Fruit fly (Drosophila melanogaster) whole organism, embryonic: ENCODE data around the gene CG31230.
A peak's percentile ranks its signal among the peaks of the same experiment; 100 is the strongest.

Experiments used
- ATbp ChIP-seq: fragments of 200-800 bp; sonication (Bioruptor generic); optimal IDR thresholded peaks from 2 replicates; lab custom pipeline; 2017; ENCODE audit warnings: missing biosample characterization, mild to moderate bottlenecking, missing genetic modification characterization, missing genetic modification reagents
- Abd-B ChIP-seq: fragments of 200-800 bp; sonication (Bioruptor generic); optimal IDR thresholded peaks from 2 replicates; lab custom pipeline; 2018; ENCODE audit warnings: missing biosample characterization, mild to moderate bottlenecking, missing genetic modification characterization, moderate library complexity
- Aef1 ChIP-seq: fragments of 200-800 bp; sonication (Bioruptor generic); IDR thresholded peaks from 3 replicates; pipeline ENCODE4 v1.3.6; 2022; ENCODE audit warnings: missing biosample characterization, missing genetic modification characterization
- Atf6 ChIP-seq: fragments of 200-800 bp; sonication (Bioruptor generic); IDR thresholded peaks from 2 replicates; pipeline ENCODE4 v1.3.6; 2022; ENCODE audit warnings: missing biosample characterization, missing genetic modification characterization
- CG10462 ChIP-seq: fragments of 200-800 bp; sonication (Bioruptor generic); optimal IDR thresholded peaks from 2 replicates; lab custom pipeline; 2016; ENCODE audit warnings: missing biosample characterization, missing genetic modification characterization
- CG10654 ChIP-seq: fragments of 200-800 bp; sonication (Bioruptor generic); optimal IDR thresholded peaks from 2 replicates; lab custom pipeline; 2016; ENCODE audit warnings: missing biosample characterization, missing genetic modification characterization
- CG12219 ChIP-seq: fragments of 200-800 bp; sonication (Bioruptor generic); optimal IDR thresholded peaks from 3 replicates; lab custom pipeline; 2018; ENCODE audit warnings: missing biosample characterization, mild to moderate bottlenecking, missing genetic modification characterization
- CG12659 ChIP-seq: fragments of 200-800 bp; sonication (Bioruptor generic); optimal IDR thresholded peaks from 3 replicates; lab custom pipeline; 2017; ENCODE audit warnings: mild to moderate bottlenecking, missing biosample characterization, missing genetic modification reagents, missing genetic modification characterization
- CG14441 ChIP-seq: fragments of 200-800 bp; sonication (Bioruptor generic); IDR thresholded peaks from 2 replicates; pipeline ENCODE4 v1.3.6; 2022; ENCODE audit warnings: missing biosample characterization, missing genetic modification characterization
- CG1529 ChIP-seq: fragments of 200-800 bp; sonication (Bioruptor generic); optimal IDR thresholded peaks from 3 replicates; lab custom pipeline; 2018; ENCODE audit warnings: missing biosample characterization, missing genetic modification characterization
- CG17328 ChIP-seq: fragments of 200-800 bp; sonication (Bioruptor generic); IDR thresholded peaks from 2 replicates; pipeline ENCODE4 v1.3.6; 2022; ENCODE audit warnings: missing biosample characterization, missing genetic modification characterization
- CG18764 ChIP-seq: fragments of 200-800 bp; sonication (Bioruptor generic); optimal IDR thresholded peaks from 3 replicates; lab custom pipeline; 2016; ENCODE audit warnings: missing biosample characterization, missing genetic modification characterization
- CG2116 ChIP-seq: fragments of 200-800 bp; sonication (Bioruptor generic); optimal IDR thresholded peaks from 3 replicates; lab custom pipeline; 2018; ENCODE audit warnings: missing biosample characterization, mild to moderate bottlenecking, missing genetic modification characterization
- CG2129 ChIP-seq: fragments of 200-800 bp; sonication (Bioruptor generic); IDR thresholded peaks from 2 replicates; pipeline ENCODE4 v1.3.6; 2022; ENCODE audit warnings: missing biosample characterization, missing genetic modification characterization; ENCODE audit not compliant: partially characterized antibody
- CG2875 ChIP-seq: fragments of 200-800 bp; sonication (Bioruptor generic); optimal IDR thresholded peaks from 2 replicates; lab custom pipeline; 2017; ENCODE audit warnings: missing biosample characterization, mild to moderate bottlenecking, missing genetic modification characterization, missing genetic modification reagents
- CG33213 ChIP-seq: fragments of 200-800 bp; sonication (Bioruptor generic); optimal IDR thresholded peaks from 3 replicates; lab custom pipeline; 2016; ENCODE audit warnings: missing biosample characterization, missing genetic modification characterization
- CG34422 ChIP-seq: fragments of 200-800 bp; sonication (Bioruptor generic); IDR thresholded peaks from 3 replicates; pipeline ENCODE4 v1.3.6; 2022; ENCODE audit warnings: missing biosample characterization, missing genetic modification characterization
- CG5180 ChIP-seq: fragments of 200-800 bp; sonication (Bioruptor generic); optimal IDR thresholded peaks from 3 replicates; lab custom pipeline; 2017; ENCODE audit warnings: missing biosample characterization, missing genetic modification characterization, mild to moderate bottlenecking, moderate library complexity, missing genetic modification reagents
- CG6683 ChIP-seq: fragments of 200-800 bp; sonication (Bioruptor generic); optimal IDR thresholded peaks from 2 replicates; lab custom pipeline; 2017; ENCODE audit warnings: missing biosample characterization, mild to moderate bottlenecking, missing genetic modification characterization, missing genetic modification reagents
- CG7745 ChIP-seq: fragments of 200-800 bp; sonication (Bioruptor generic); optimal IDR thresholded peaks from 2 replicates; lab custom pipeline; 2018; ENCODE audit warnings: missing biosample characterization, mild to moderate bottlenecking, missing genetic modification characterization, moderate library complexity
- CG8089 ChIP-seq: fragments of 200-800 bp; sonication (Bioruptor generic); optimal IDR thresholded peaks from 3 replicates; lab custom pipeline; 2016; ENCODE audit warnings: missing biosample characterization, missing genetic modification characterization
- CG8944 ChIP-seq: fragments of 200-800 bp; sonication (Bioruptor generic); optimal IDR thresholded peaks from 3 replicates; lab custom pipeline; 2016; ENCODE audit warnings: missing biosample characterization, missing genetic modification characterization
- CG9932 ChIP-seq: fragments of 200-800 bp; sonication (Bioruptor generic); IDR thresholded peaks from 2 replicates; pipeline ENCODE4 v1.3.6; 2022; ENCODE audit warnings: missing biosample characterization, missing genetic modification characterization
- CrebB ChIP-seq: fragments of 200-800 bp; sonication (Bioruptor generic); optimal IDR thresholded peaks from 3 replicates; lab custom pipeline; 2018; ENCODE audit warnings: missing biosample characterization, mild to moderate bottlenecking, missing genetic modification characterization
- Dip3 ChIP-seq: fragments of 200-800 bp; sonication (Bioruptor generic); optimal IDR thresholded peaks from 3 replicates; lab custom pipeline; 2016; ENCODE audit warnings: missing biosample characterization, missing genetic modification characterization
- Doc2 ChIP-seq: fragments of 200-800 bp; sonication (Bioruptor generic); IDR thresholded peaks from 2 replicates; pipeline ENCODE4 v1.3.6; 2022; ENCODE audit warnings: missing biosample characterization, missing genetic modification characterization
- GATAe ChIP-seq: fragments of 200-800 bp; sonication (Bioruptor generic); conservative IDR thresholded peaks from 2 replicates; pipeline ENCODE4 v1.3.6; 2022; ENCODE audit warnings: missing biosample characterization, missing genetic modification characterization
- Gsc ChIP-seq: fragments of 200-800 bp; sonication (Bioruptor generic); IDR thresholded peaks from 2 replicates; pipeline ENCODE4 v1.3.6; 2022; ENCODE audit warnings: missing biosample characterization, missing genetic modification characterization
- HHEX ChIP-seq: fragments of 200-800 bp; sonication (Bioruptor generic); optimal IDR thresholded peaks from 3 replicates; lab custom pipeline; 2017; ENCODE audit warnings: missing biosample characterization, mild to moderate bottlenecking, missing genetic modification characterization, missing genetic modification reagents
- HmgZ ChIP-seq: fragments of 200-800 bp; sonication (Bioruptor generic); optimal IDR thresholded peaks from 2 replicates; lab custom pipeline; 2018; ENCODE audit warnings: missing biosample characterization, mild to moderate bottlenecking, missing genetic modification characterization
- Hmr ChIP-seq: fragments of 200-800 bp; sonication (Bioruptor generic); optimal IDR thresholded peaks from 3 replicates; lab custom pipeline; 2017; ENCODE audit warnings: mild to moderate bottlenecking, missing biosample characterization, missing genetic modification reagents, missing genetic modification characterization
- Jarid2 ChIP-seq: fragments of 200-800 bp; sonication (Bioruptor generic); optimal IDR thresholded peaks from 3 replicates; lab custom pipeline; 2017; ENCODE audit warnings: mild to moderate bottlenecking, missing biosample characterization, missing genetic modification reagents, missing genetic modification characterization
- Lpt ChIP-seq: fragments of >200 bp; optimal IDR thresholded peaks from 2 replicates; lab custom pipeline; 2018; ENCODE audit warnings: missing biosample characterization, missing genetic modification characterization
- Mad ChIP-seq: fragments of 200-800 bp; sonication (Bioruptor generic); optimal IDR thresholded peaks from 2 replicates; lab custom pipeline; 2016; ENCODE audit warnings: missing biosample characterization, missing genetic modification characterization
- Mes4 ChIP-seq: fragments of 200-800 bp; sonication (Bioruptor generic); optimal IDR thresholded peaks from 2 replicates; lab custom pipeline; 2016; ENCODE audit warnings: missing biosample characterization, missing genetic modification characterization
- NK7.1 ChIP-seq: fragments of 200-800 bp; sonication (Bioruptor generic); optimal IDR thresholded peaks from 3 replicates; lab custom pipeline; 2016; ENCODE audit warnings: missing biosample characterization, missing genetic modification characterization
- ase ChIP-seq: fragments of 200-800 bp; sonication (Bioruptor generic); IDR thresholded peaks from 3 replicates; pipeline ENCODE4 v1.3.6; 2022; ENCODE audit warnings: missing biosample characterization, missing genetic modification characterization
- cwo ChIP-seq: fragments of 200-800 bp; sonication (Bioruptor generic); optimal IDR thresholded peaks from 3 replicates; lab custom pipeline; 2017; ENCODE audit warnings: missing biosample characterization, missing genetic modification characterization, mild to moderate bottlenecking, moderate library complexity, missing genetic modification reagents
- gcm ChIP-seq: fragments of 200-800 bp; sonication (Bioruptor generic); optimal IDR thresholded peaks from 2 replicates; lab custom pipeline; 2019; ENCODE audit warnings: missing biosample characterization, mild to moderate bottlenecking, missing genetic modification characterization, moderate library complexity
- ind ChIP-seq: fragments of 200-800 bp; sonication (Bioruptor generic); optimal IDR thresholded peaks from 3 replicates; lab custom pipeline; 2016; ENCODE audit warnings: missing biosample characterization, missing genetic modification characterization
- kay ChIP-seq: fragments of 200-800 bp; sonication (Bioruptor generic); optimal IDR thresholded peaks from 2 replicates; lab custom pipeline; 2016; ENCODE audit warnings: missing biosample characterization, missing genetic modification characterization
- org-1 ChIP-seq: fragments of 200-800 bp; sonication (Bioruptor generic); optimal IDR thresholded peaks from 2 replicates; lab custom pipeline; 2017; ENCODE audit warnings: missing biosample characterization, missing genetic modification characterization
- pros ChIP-seq: fragments of 200-800 bp; sonication (Bioruptor generic); optimal IDR thresholded peaks from 3 replicates; lab custom pipeline; 2019; ENCODE audit warnings: missing biosample characterization, mild to moderate bottlenecking, missing genetic modification characterization, moderate library complexity
- rib ChIP-seq: fragments of 200-800 bp; sonication (Bioruptor generic); IDR thresholded peaks from 2 replicates; pipeline ENCODE4 v1.3.6; 2022; ENCODE audit warnings: missing biosample characterization, missing genetic modification characterization
- sna ChIP-seq: fragments of 200-800 bp; sonication (Bioruptor generic); IDR thresholded peaks from 2 replicates; pipeline ENCODE4 v1.3.6; 2022; ENCODE audit warnings: missing biosample characterization, missing genetic modification characterization; ENCODE audit not compliant: partially characterized antibody
- sob ChIP-seq: fragments of 200-800 bp; sonication (Bioruptor generic); IDR thresholded peaks from 2 replicates; pipeline ENCODE4 v1.3.6; 2022; ENCODE audit warnings: missing biosample characterization, missing genetic modification characterization
- tgo ChIP-seq: fragments of 200-800 bp; sonication (Bioruptor generic); IDR thresholded peaks from 3 replicates; pipeline ENCODE4 v1.3.6; 2022; ENCODE audit warnings: missing biosample characterization, missing genetic modification characterization
- unpg ChIP-seq: fragments of 200-800 bp; sonication (Bioruptor generic); optimal IDR thresholded peaks from 3 replicates; lab custom pipeline; 2018; ENCODE audit warnings: missing biosample characterization, mild to moderate bottlenecking, missing genetic modification characterization, moderate library complexity
- wek ChIP-seq: fragments of 200-800 bp; sonication (Bioruptor generic); optimal IDR thresholded peaks from 3 replicates; lab custom pipeline; 2018; ENCODE audit warnings: missing biosample characterization, mild to moderate bottlenecking, missing genetic modification characterization, moderate library complexity
- yki ChIP-seq: fragments of >200 bp; optimal IDR thresholded peaks from 3 replicates; lab custom pipeline; 2018
- zfh1 ChIP-seq: fragments of 200-800 bp; sonication (Bioruptor generic); IDR thresholded peaks from 3 replicates; pipeline ENCODE4 v1.3.6; 2022; ENCODE audit warnings: missing biosample characterization, missing genetic modification characterization

CG31230 gene

DNA sequence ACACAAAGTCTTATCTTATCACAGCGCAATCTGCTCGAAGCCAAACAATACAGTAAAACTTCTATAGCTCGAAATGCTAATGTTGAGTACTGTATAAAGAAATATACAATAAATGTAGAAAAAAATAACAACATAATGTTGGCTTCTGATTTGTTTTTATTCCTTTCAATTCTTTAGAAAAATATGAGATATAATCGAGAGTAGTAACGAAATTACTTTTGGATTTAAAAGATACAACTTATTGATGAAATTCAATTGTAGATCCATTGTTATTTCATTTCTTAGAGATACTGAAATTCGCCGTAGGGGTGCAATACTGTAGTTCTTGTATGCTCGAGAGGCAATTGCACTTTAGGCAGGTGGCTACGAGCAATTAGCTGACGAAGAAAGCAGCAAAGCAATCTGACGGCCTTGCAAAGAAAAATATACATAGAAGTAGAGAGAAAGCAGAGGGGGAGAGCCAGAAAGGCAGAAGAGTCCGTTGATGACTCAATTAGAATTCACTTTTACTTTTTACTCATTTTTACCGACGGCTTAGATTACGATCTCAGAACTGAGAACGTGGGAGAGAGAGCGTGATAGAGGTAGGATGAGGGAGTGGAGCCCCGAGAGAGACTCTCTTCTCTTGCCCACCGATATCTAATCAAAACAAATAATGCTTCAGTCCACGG lies 903 bp upstream of the CG31230 start (continued):
- TF ChIP-seq CG2129 (GFP tag; lab: Robert Waterston, UW) (no peak), CG12659 (GFP tag; lab: Kevin White, UChicago) (no peak), Hmr (GFP tag; lab: Kevin White, UChicago) (peak; percentile 59), cwo (peak; percentile 32), zfh1 (GFP tag; lab: Robert Waterston, UW) (peak; percentile 40; the same call in 1 of the 3 replicates), Mes4 (GFP tag; lab: Kevin White, UChicago) (no peak), Atf6 (GFP tag; lab: Robert Waterston, UW) (no peak), kay (GFP tag; lab: Kevin White, UChicago) (no peak), CG18764 (GFP tag; lab: Kevin White, UChicago) (no peak), CG7745 (tag; lab: Kevin White, UChicago) (no peak), CG14441 (no peak), CG1529 (GFP tag; lab: Kevin White, UChicago) (no peak), tgo (GFP tag; lab: Robert Waterston, UW) (no peak), CG6683 (GFP tag; lab: Kevin White, UChicago) (no peak), CG8089 (GFP tag; lab: Kevin White, UChicago) (no peak), rib (GFP tag; lab: Robert Waterston, UW) (no peak), Jarid2 (no peak), CG5180 (GFP tag; lab: Kevin White, UChicago) (peak; percentile 14), GATAe (peak; percentile 82), gcm (peak; percentile 51), CG12219 (no peak), CG2116 (GFP tag; lab: Kevin White, UChicago) (no peak), CG10462 (GFP tag; lab: Kevin White, UChicago) (no peak), Dip3 (GFP tag; lab: Kevin White, UChicago) (no peak), ATbp (GFP tag; lab: Kevin White, UChicago) (peak; percentile 53), CG2875 (no peak), CG10654 (GFP tag; lab: Kevin White, UChicago) (no peak), Aef1 (GFP tag; lab: Robert Waterston, UW) (peak; percentile 29; the same call in 1 of the 3 replicates), NK7.1 (no peak), HmgZ (no peak), sna (GFP tag; lab: Robert Waterston, UW) (no peak), CrebB (tag; lab: Kevin White, UChicago) (no peak), Lpt (GFP tag; lab: Kevin White, UChicago) (no peak), unpg (GFP tag; lab: Kevin White, UChicago) (peak; percentile 70), CG8944 (GFP tag; lab: Kevin White, UChicago) (no peak), CG9932 (no peak), pros (GFP tag; lab: Kevin White, UChicago) (peak; percentile 24), org-1 (GFP tag; lab: Kevin White, UChicago) (peak; percentile 30), CG17328 (GFP tag; lab: Robert Waterston, UW) (peak; percentile 47; the same call in 1 of the 2 replicates), Gsc (GFP tag; lab: Robert Waterston, UW) (no peak), HHEX (GFP tag; lab: Kevin White, UChicago) (peak; percentile 45), CG33213 (GFP tag; lab: Kevin White, UChicago) (no peak), Abd-B (GFP tag; lab: Kevin White, UChicago) (peak; percentile 53), wek (GFP tag; lab: Kevin White, UChicago) (no peak), Mad (no peak), sob (GFP tag; lab: Robert Waterston, UW) (peak; percentile 52; the same call in 1 of the 2 replicates), CG34422 (GFP tag; lab: Robert Waterston, UW) (no peak), Doc2 (GFP tag; lab: Robert Waterston, UW) (no peak), ase (no peak), yki (lab: Kevin White, UChicago) (no peak), ind (GFP tag; lab: Kevin White, UChicago) (peak; percentile 69)
